Worm (Caenorhabditis elegans): Measurements from ENCODE around the gene copd-1.

Gene copd-1

DNA sequence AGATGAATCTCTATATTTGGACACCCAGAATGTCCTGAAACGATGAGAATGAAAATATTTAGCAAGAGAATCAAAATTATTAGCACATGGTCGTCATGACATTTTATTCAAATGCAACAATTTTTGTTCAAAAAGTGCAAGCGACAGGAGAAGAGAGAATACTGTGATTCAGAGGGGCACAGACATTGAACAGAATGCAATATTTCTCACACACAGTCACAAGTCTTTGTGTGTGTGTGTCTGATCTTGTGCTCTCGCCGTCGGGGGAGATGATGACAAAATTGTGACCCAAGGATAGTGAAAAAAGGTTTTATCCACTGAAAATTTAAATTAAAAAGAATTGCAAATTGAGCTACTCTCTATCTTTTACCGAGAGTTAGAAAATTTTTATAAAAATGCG is 21.6 kb downstream of the copd-1 start:
- no peak for TF ChIP-seq lin-32 (GFP tag; optimal IDR thresholded peaks at IDR 0.05)
- no peak for TF ChIP-seq elt-1 (tag; optimal IDR thresholded peaks at IDR 0.05; ENCODE audit: borderline replicate concordance, insufficient read depth)
- TF ChIP-seq lin-13 (tag; optimal IDR thresholded peaks at IDR 0.05): no peak
- TF ChIP-seq nhr-28 (tag; optimal IDR thresholded peaks at IDR 0.05): no peak
- no peak for TF ChIP-seq zip-8 (tag; optimal IDR thresholded peaks at IDR 0.05)
- TF ChIP-seq drap-1 (GFP tag; optimal IDR thresholded peaks at IDR 0.05): no peak
- TF ChIP-seq nhr-76 (tag; optimal IDR thresholded peaks at IDR 0.05): no peak
- TF ChIP-seq mls-2 (tag; optimal IDR thresholded peaks at IDR 0.05): no peak
- TF ChIP-seq sem-2 (GFP tag; optimal IDR thresholded peaks at IDR 0.05): no peak
- TF ChIP-seq M03D4.4 (tag; optimal IDR thresholded peaks at IDR 0.05): no peak

DNA sequence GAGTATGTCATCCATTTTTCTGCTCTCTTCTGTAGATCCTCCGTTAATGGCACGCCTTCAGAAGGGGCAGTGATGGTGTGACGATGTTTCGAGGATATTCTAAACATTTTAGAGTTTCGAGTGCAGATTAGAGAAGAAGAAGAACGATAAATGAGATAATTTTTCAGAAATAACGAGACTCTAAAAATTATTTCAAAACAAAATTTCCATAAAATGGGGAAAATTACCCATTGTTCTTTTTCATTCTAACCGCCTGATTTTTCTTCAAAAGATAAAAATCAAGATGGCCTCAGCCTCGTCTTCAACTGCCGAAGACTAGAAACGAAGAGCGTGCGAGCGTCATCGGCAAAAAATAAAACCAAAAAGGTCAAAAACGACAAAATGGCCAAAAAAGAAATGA is 23.7 kb downstream of the copd-1 start, which contains the start of gene let-765:
Gene let-765, minus strand, starts transcription at position 101 of the 400 bp plus-strand sequence.
- TF ChIP-seq bed-3 (GFP tag; optimal IDR thresholded peaks at IDR 0.05): no peak
- TF ChIP-seq unc-39 (tag; optimal IDR thresholded peaks at IDR 0.05): no peak
- no peak for TF ChIP-seq sem-2 (GFP tag; optimal IDR thresholded peaks at IDR 0.05)
- no peak for TF ChIP-seq ham-2 (GFP tag; optimal IDR thresholded peaks at IDR 0.05)
- TF ChIP-seq unc-62 (GFP tag; optimal IDR thresholded peaks at IDR 0.05): no peak
- TF ChIP-seq mep-1 (tag; optimal IDR thresholded peaks at IDR 0.05): no peak
- TF ChIP-seq tbx-8 (GFP tag; optimal IDR thresholded peaks at IDR 0.05): no peak
- TF ChIP-seq hlh-1 (tag; optimal IDR thresholded peaks at IDR 0.05): no peak
- TF ChIP-seq mls-2 (tag; optimal IDR thresholded peaks at IDR 0.05): no peak

DNA sequence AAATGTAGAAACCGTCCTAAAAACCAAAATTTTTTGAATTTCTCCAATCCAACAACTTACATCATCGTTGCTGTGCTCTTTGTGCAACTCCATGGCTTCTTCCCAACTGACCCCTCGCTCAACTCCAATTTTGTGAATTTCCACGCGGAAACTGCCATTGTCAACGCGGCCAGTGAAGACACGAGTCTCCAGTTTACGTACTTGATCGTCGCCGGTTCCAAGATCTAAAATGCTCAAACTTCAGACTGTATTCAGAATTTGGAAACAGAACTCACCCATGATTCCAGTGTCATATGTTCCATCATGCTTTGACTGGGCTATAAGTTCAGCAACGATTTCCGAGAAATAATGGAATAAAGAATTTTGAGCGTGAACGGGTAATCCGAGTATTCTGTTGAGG is 30.7 kb downstream of the copd-1 start:
- TF ChIP-seq elt-1 (tag; optimal IDR thresholded peaks at IDR 0.05; ENCODE audit: borderline replicate concordance, insufficient read depth): no peak
- no peak for TF ChIP-seq lin-32 (GFP tag; optimal IDR thresholded peaks at IDR 0.05)

DNA sequence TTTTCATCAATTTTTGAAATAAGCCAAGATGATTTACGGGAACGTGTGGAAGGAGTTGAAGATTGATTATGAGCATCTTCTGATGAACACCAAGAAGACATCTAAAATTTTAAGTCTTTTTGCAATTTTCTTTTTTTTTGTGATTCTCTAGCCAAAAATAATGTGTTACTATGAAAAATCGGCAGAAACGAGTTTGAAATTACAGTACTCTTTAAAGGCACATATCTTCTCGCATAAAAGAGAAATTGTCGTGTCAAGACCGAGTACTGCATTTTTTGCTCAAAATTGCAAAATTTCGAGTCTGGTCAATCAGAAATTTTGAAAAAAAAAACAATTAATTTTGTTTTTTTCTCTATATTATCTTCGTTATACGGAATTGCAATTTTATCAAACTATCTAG is 32.7 kb downstream of the copd-1 start, which contains the start of gene F20H11.1:
Gene F20H11.1, minus strand, starts transcription at position 101 of the 400 bp plus-strand sequence.
- TF ChIP-seq elt-1 (tag; optimal IDR thresholded peaks at IDR 0.05; ENCODE audit: borderline replicate concordance, insufficient read depth) (no peak), nhr-2 (tag; optimal IDR thresholded peaks at IDR 0.05) (no peak), drap-1 (GFP tag; optimal IDR thresholded peaks at IDR 0.05) (no peak), nhr-28 (tag; optimal IDR thresholded peaks at IDR 0.05) (no peak), sptf-1 (tag; optimal IDR thresholded peaks at IDR 0.05) (no peak)

- TF ChIP-seq nhr-237 (tag; optimal IDR thresholded peaks at IDR 0.05) (no peak), lin-13 (tag; optimal IDR thresholded peaks at IDR 0.05) (no peak), lsy-2 (tag; optimal IDR thresholded peaks at IDR 0.05) (no peak), nhr-12 (tag; optimal IDR thresholded peaks at IDR 0.05) (no peak), ceh-43 (GFP tag; optimal IDR thresholded peaks at IDR 0.05) (no peak), lin-32 (GFP tag; optimal IDR thresholded peaks at IDR 0.05) (no peak), drap-1 (GFP tag; optimal IDR thresholded peaks at IDR 0.05) (no peak), blmp-1 (tag; optimal IDR thresholded peaks at IDR 0.05) (no peak), zip-8 (tag; optimal IDR thresholded peaks at IDR 0.05) (no peak), hlh-1 (tag; optimal IDR thresholded peaks at IDR 0.05) (no peak), tbx-8 (GFP tag; optimal IDR thresholded peaks at IDR 0.05) (no peak)
Observed at ce11 chrIII:6589499-6589898, 35.3 kb downstream of the copd-1 start.

ce11 chrIII:6587564-6587963 is 37.2 kb downstream of the copd-1 start, which contains the start of gene ddo-3:
TSS of gene ddo-3 (plus strand) at chrIII:6587864.
- TF ChIP-seq bed-3 (GFP tag; optimal IDR thresholded peaks at IDR 0.05) (no peak), nhr-28 (tag; optimal IDR thresholded peaks at IDR 0.05) (no peak), M03D4.4 (tag; optimal IDR thresholded peaks at IDR 0.05) (no peak), mep-1 (tag; optimal IDR thresholded peaks at IDR 0.05) (no peak), nhr-2 (tag; optimal IDR thresholded peaks at IDR 0.05) (no peak), ceh-39 (tag; optimal IDR thresholded peaks at IDR 0.05) (no peak), zip-8 (tag; optimal IDR thresholded peaks at IDR 0.05) (no peak), pha-4 (tag; optimal IDR thresholded peaks at IDR 0.05) (no peak), nhr-237 (tag; optimal IDR thresholded peaks at IDR 0.05) (no peak), mab-5 (tag; optimal IDR thresholded peaks at IDR 0.05) (no peak), lsy-2 (tag; optimal IDR thresholded peaks at IDR 0.05) (no peak), ham-2 (GFP tag; optimal IDR thresholded peaks at IDR 0.05) (no peak), ceh-83 (GFP tag; optimal IDR thresholded peaks at IDR 0.05) (no peak), unc-62 (GFP tag; optimal IDR thresholded peaks at IDR 0.05) (no peak), lin-13 (tag; optimal IDR thresholded peaks at IDR 0.05) (no peak), drap-1 (GFP tag; optimal IDR thresholded peaks at IDR 0.05) (no peak)

Measured in whole organism, mixed stage, embryonic.